Worm (Caenorhabditis elegans) whole organism, early embryonic: ENCODE data around the gene pqn-67.

Source experiments
- B0310.2 ChIP-seq: sonication (generic microtip); optimal IDR thresholded peaks from 2 replicates; lab custom pipeline; 2016; ENCODE audit warnings: mild to moderate bottlenecking, missing genetic modification characterization, missing compliant biosample characterization
- F13C5.2 ChIP-seq: sonication (generic microtip); optimal IDR thresholded peaks from 2 replicates; lab custom pipeline; 2017; ENCODE audit warnings: mild to moderate bottlenecking, missing genetic modification characterization, inconsistent platforms, missing compliant biosample characterization
- aly-1 ChIP-seq: sonication (generic microtip); optimal IDR thresholded peaks from 2 replicates; lab custom pipeline; 2016; ENCODE audit warnings: missing genetic modification characterization, missing compliant biosample characterization
- ama-1 ChIP-seq: fragments of 150-350 bp; optimal IDR thresholded peaks from 2 replicates; lab custom pipeline; 2014
- ceh-13 ChIP-seq: fragments of 200-800 bp; sonication (Bioruptor generic); optimal IDR thresholded peaks from 2 replicates; lab custom pipeline; 2018; ENCODE audit warnings: mild to moderate bottlenecking, missing genetic modification characterization, missing compliant biosample characterization
- ets-7 ChIP-seq: sonication (generic microtip); optimal IDR thresholded peaks from 2 replicates; lab custom pipeline; 2016; ENCODE audit warnings: missing genotype, missing genetic modification characterization, missing compliant biosample characterization
- flt-1 ChIP-seq: fragments of 200-800 bp; sonication (Bioruptor generic); IDR thresholded peaks from 2 replicates; pipeline ENCODE4 v1.3.6; 2022; ENCODE audit warnings: missing genetic modification characterization, missing compliant biosample characterization
- hmbx-1 ChIP-seq: sonication (generic microtip); optimal IDR thresholded peaks from 2 replicates; lab custom pipeline; 2016; ENCODE audit warnings: mild to moderate bottlenecking, missing genetic modification characterization, missing compliant biosample characterization
- tbx-11 ChIP-seq: fragments of 200-800 bp; sonication (Bioruptor generic); IDR thresholded peaks from 2 replicates; pipeline ENCODE4 v1.3.6; 2022; ENCODE audit warnings: missing genetic modification characterization, missing compliant biosample characterization
- tra-4 ChIP-seq: sonication (generic microtip); optimal IDR thresholded peaks from 2 replicates; lab custom pipeline; 2017; ENCODE audit warnings: missing genetic modification characterization, missing compliant biosample characterization

DNA sequence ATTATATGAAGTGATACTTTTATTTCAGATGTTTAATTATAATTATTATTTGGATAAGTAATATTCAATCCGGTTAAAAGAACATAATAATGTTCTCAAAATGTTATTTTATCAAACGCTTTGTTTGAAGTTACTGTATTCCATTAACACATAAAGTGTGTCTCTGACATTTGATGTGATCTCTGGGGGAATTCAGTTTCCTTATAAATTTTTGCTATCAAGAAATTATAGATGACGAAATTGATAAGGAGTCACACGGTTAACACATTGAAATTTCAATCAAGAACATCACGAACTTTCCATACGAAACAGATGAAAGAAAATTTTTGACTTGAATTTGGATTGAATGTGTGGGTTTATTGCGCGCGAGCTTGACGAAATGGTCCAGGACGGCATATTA is 2.5 kb upstream of the pqn-67 start:
- TF ChIP-seq ets-7 (tag; lab: Kevin White, UChicago), result no peak
- no peak for TF ChIP-seq ama-1
- TF ChIP-seq aly-1, result no peak
- TF ChIP-seq F13C5.2 (tag; lab: Kevin White, UChicago), result no peak
- TF ChIP-seq tbx-11 (GFP tag; lab: Robert Waterston, UW), result no peak
- no peak for TF ChIP-seq ceh-13 (GFP tag; lab: Kevin White, UChicago)
- TF ChIP-seq B0310.2 (tag; lab: Kevin White, UChicago), result no peak
- TF ChIP-seq hmbx-1 (tag; lab: Kevin White, UChicago), result no peak
- TF ChIP-seq tra-4 (tag; lab: Kevin White, UChicago), result no peak
- TF ChIP-seq flt-1 (GFP tag; lab: Robert Waterston, UW), result no peak
